Worm (Caenorhabditis elegans): ENCODE results near the gene unc-115.

Gene unc-115

ce11 chrX:10141963-10142431 lies 4.7 kb upstream of the unc-115 start, which contains the start of gene oac-14 (continued):
- TF ChIP-seq mxl-3 (GFP tag; optimal IDR thresholded peaks at IDR 0.05) (no peak), lsy-2 (tag; optimal IDR thresholded peaks at IDR 0.05) (peak in 1 of 2 experiments; percentile 38), pqm-1 (tag; optimal IDR thresholded peaks at IDR 0.05) (peak; percentile 81), hlh-30 (tag; optimal IDR thresholded peaks at IDR 0.05; ENCODE audit: insufficient read depth) (peak; percentile 48), php-3 (GFP tag; IDR thresholded peaks at IDR 0.05) (peak; percentile 97), dve-1 (tag; optimal IDR thresholded peaks at IDR 0.05; ENCODE audit: insufficient read depth) (peak; percentile 96)

- TF ChIP-seq php-3 (GFP tag; IDR thresholded peaks at IDR 0.05) (peak; percentile 76), jun-1 (tag; optimal IDR thresholded peaks at IDR 0.05) (no peak), nhr-6 (tag; optimal IDR thresholded peaks at IDR 0.05) (peak; percentile 5), egl-43 (GFP tag; IDR thresholded peaks at IDR 0.05) (peak; percentile 94), snpc-4 (tag; optimal IDR thresholded peaks at IDR 0.05) (no peak), R02D3.7 (tag; optimal IDR thresholded peaks at IDR 0.05) (no peak), lin-39 (tag; optimal IDR thresholded peaks at IDR 0.05) (no peak), lsy-2 (tag; optimal IDR thresholded peaks at IDR 0.05) (peak in 1 of 2 experiments; percentile 71), arid-1 (GFP tag; conservative IDR thresholded peaks at IDR 0.05) (peak; percentile 90), hlh-11 (tag; optimal IDR thresholded peaks at IDR 0.05) (peak; percentile 59), ceh-62 (tag; optimal IDR thresholded peaks at IDR 0.05) (no peak), lin-15B (tag; optimal IDR thresholded peaks at IDR 0.05) (no peak), F37D6.2 (tag; optimal IDR thresholded peaks at IDR 0.05) (peak; percentile 68), F44E2.7 (GFP tag; IDR thresholded peaks at IDR 0.05) (peak; percentile 93), dmd-6 (GFP tag; IDR thresholded peaks at IDR 0.05) (peak; percentile 68), ztf-11 (tag; optimal IDR thresholded peaks at IDR 0.05) (no peak), lin-38 (GFP tag; IDR thresholded peaks at IDR 0.05) (peak; percentile 77), attf-4 (tag; optimal IDR thresholded peaks at IDR 0.05) (no peak), nhr-48 (tag; optimal IDR thresholded peaks at IDR 0.05) (peak; percentile 64), daf-19 (GFP tag; conservative IDR thresholded peaks at IDR 0.05) (peak; percentile 93), dmd-9 (GFP tag; IDR thresholded peaks at IDR 0.05) (peak; percentile 84), duxl-1 (tag; optimal IDR thresholded peaks at IDR 0.05; ENCODE audit: poor library complexity) (peak; percentile 85), nhr-25 (tag; optimal IDR thresholded peaks at IDR 0.05; ENCODE audit: borderline replicate concordance, insufficient read depth) (peak; percentile 20), daf-8 (GFP tag; IDR thresholded peaks at IDR 0.05) (0 out of 2 replicates have a peak, but pooled peaks have one; percentile 50), unc-130 (GFP tag; optimal IDR thresholded peaks at IDR 0.05) (peak; percentile 47), F10B5.3 (tag; optimal IDR thresholded peaks at IDR 0.05) (peak; percentile 70), lin-13 (GFP tag; optimal IDR thresholded peaks at IDR 0.05) (no peak), ama-1 (optimal IDR thresholded peaks at IDR 0.05) (no peak), hmg-1.1 (GFP tag; IDR thresholded peaks at IDR 0.05) (peak; percentile 84), zip-11 (GFP tag; IDR thresholded peaks at IDR 0.05) (no peak), zfp-3 (GFP tag; conservative IDR thresholded peaks at IDR 0.05) (no peak), lin-29 (GFP tag; IDR thresholded peaks at IDR 0.05) (0 out of 2 replicates have a peak, but pooled peaks have one; percentile 63), fkh-10 (GFP tag; optimal IDR thresholded peaks at IDR 0.05) (peak; percentile 25), gei-8 (GFP tag; optimal IDR thresholded peaks at IDR 0.05) (peak; percentile 72), mes-2 (tag; optimal IDR thresholded peaks at IDR 0.05; ENCODE audit: poor library complexity, severe bottlenecking) (peak; percentile 79), spr-3 (GFP tag; optimal IDR thresholded peaks at IDR 0.05) (peak; percentile 59), zag-1 (tag; optimal IDR thresholded peaks at IDR 0.05) (no peak), daf-16 (GFP tag; optimal IDR thresholded peaks at IDR 0.05) (peak; percentile 65 to 87), daf-16 (tag; optimal IDR thresholded peaks at IDR 0.05) (peak; percentile 49), madf-5 (GFP tag; IDR thresholded peaks at IDR 0.05) (peak; percentile 19 to 34; a peak in 1 of 4 replicates), F49E8.2 (tag; optimal IDR thresholded peaks at IDR 0.05; ENCODE audit: borderline replicate concordance) (peak; percentile 30), nhr-77 (tag; optimal IDR thresholded peaks at IDR 0.05) (no peak), ces-1 (GFP tag; optimal IDR thresholded peaks at IDR 0.05) (peak; percentile 5), sdz-12 (GFP tag; optimal IDR thresholded peaks at IDR 0.05) (peak; percentile 84), daf-12 (tag; optimal IDR thresholded peaks at IDR 0.05) (no peak)
Observed at ce11 chrX:10145011-10145410, 1.7 kb upstream of the unc-115 start.
